Fruit fly (Drosophila melanogaster): ENCODE data around the gene CG14618.

Gene CG14618

dm6 chrX:22490584-22490983 lies 17.1 kb downstream of the CG14618 start:
- TF ChIP-seq CG6792 (GFP tag; optimal IDR thresholded peaks at IDR 0.05) (no peak), CG1621 (tag; optimal IDR thresholded peaks at IDR 0.05) (peak; percentile 11), Eip75B (GFP tag; optimal IDR thresholded peaks at IDR 0.05) (no peak), Sox14 (GFP tag; optimal IDR thresholded peaks at IDR 0.05) (peak; percentile 44), dac (GFP tag; optimal IDR thresholded peaks at IDR 0.05) (no peak), CG11294 (GFP tag; IDR thresholded peaks at IDR 0.05) (no peak), acj6 (GFP tag; optimal IDR thresholded peaks at IDR 0.05) (no peak), CG15336 (GFP tag; IDR thresholded peaks at IDR 0.05) (no peak), fd59A (GFP tag; optimal IDR thresholded peaks at IDR 0.05) (no peak), CG31627 (GFP tag; optimal IDR thresholded peaks at IDR 0.05) (no peak), spab (GFP tag; optimal IDR thresholded peaks at IDR 0.05) (no peak), CG11762 (GFP tag; optimal IDR thresholded peaks at IDR 0.05; ENCODE audit: insufficient read depth) (no peak), Blimp-1 (GFP tag; optimal IDR thresholded peaks at IDR 0.05) (no peak), vri (GFP tag; optimal IDR thresholded peaks at IDR 0.05) (peak; percentile 25), CG6808 (GFP tag; optimal IDR thresholded peaks at IDR 0.05) (no peak), CG16779 (tag; optimal IDR thresholded peaks at IDR 0.05) (no peak), fkh (GFP tag; optimal IDR thresholded peaks at IDR 0.05) (peak; percentile 72), svp (GFP tag) (no peak), esn (GFP tag; optimal IDR thresholded peaks at IDR 0.05) (no peak), Sox15 (GFP tag; optimal IDR thresholded peaks at IDR 0.05) (no peak)

dm6 chrX:22491028-22491769 lies 17.7 kb downstream of the CG14618 start:
- peak; percentile 83 for TF ChIP-seq Eip78C (GFP tag)
- peak; percentile 51 for TF ChIP-seq CG11902 (GFP tag; optimal IDR thresholded peaks at IDR 0.05)
- peak; percentile 69 for TF ChIP-seq OdsH (GFP tag; optimal IDR thresholded peaks at IDR 0.05)
- TF ChIP-seq Hr38 (GFP tag; optimal IDR thresholded peaks at IDR 0.05): no peak
- TF ChIP-seq Hr39 (GFP tag; optimal IDR thresholded peaks at IDR 0.05): peak; percentile 48
- peak; percentile 68 for TF ChIP-seq esn (GFP tag; optimal IDR thresholded peaks at IDR 0.05)
- peak; percentile 80 for TF ChIP-seq CG8632 (GFP tag; optimal IDR thresholded peaks at IDR 0.05)
- TF ChIP-seq CG15336 (GFP tag; IDR thresholded peaks at IDR 0.05): no peak
- peak; percentile 25; the same call in 2 of the 3 replicates for TF ChIP-seq CG6163 (GFP tag; IDR thresholded peaks at IDR 0.05)
- TF ChIP-seq Hr4 (GFP tag; optimal IDR thresholded peaks at IDR 0.05): peak; percentile 35
- TF ChIP-seq svp (GFP tag): peak; percentile 82
- peak in 1 of 2 experiments; percentile 70 for TF ChIP-seq salr (GFP tag; optimal IDR thresholded peaks at IDR 0.05)
- TF ChIP-seq CG3919 (GFP tag; optimal IDR thresholded peaks at IDR 0.05): no peak
- peak; percentile 56 for TF ChIP-seq CG4318 (GFP tag; optimal IDR thresholded peaks at IDR 0.05)
- TF ChIP-seq eg (GFP tag; IDR thresholded peaks at IDR 0.05): 0 out of 3 replicates have a peak, but pooled peaks have one; percentile 8
- no peak for TF ChIP-seq Sox14 (GFP tag; optimal IDR thresholded peaks at IDR 0.05)
- TF ChIP-seq Lpt (GFP tag; optimal IDR thresholded peaks at IDR 0.05): peak; percentile 8
- TF ChIP-seq dac (GFP tag; optimal IDR thresholded peaks at IDR 0.05): no peak
- peak; percentile 63 for TF ChIP-seq CG8319 (GFP tag; optimal IDR thresholded peaks at IDR 0.05)
- peak; percentile 3 for TF ChIP-seq cyc (GFP tag; optimal IDR thresholded peaks at IDR 0.05)
- peak; percentile 74 for TF ChIP-seq acj6 (GFP tag; optimal IDR thresholded peaks at IDR 0.05)
- no peak for TF ChIP-seq Smox (GFP tag; optimal IDR thresholded peaks at IDR 0.05)
- TF ChIP-seq Ets21C (GFP tag; optimal IDR thresholded peaks at IDR 0.05): peak; percentile 7
- no peak for TF ChIP-seq dsx (GFP tag; optimal IDR thresholded peaks at IDR 0.05; ENCODE audit: poor library complexity, severe bottlenecking)
- peak; percentile 71 for TF ChIP-seq CG10631 (GFP tag; optimal IDR thresholded peaks at IDR 0.05)
- TF ChIP-seq Gug (GFP tag; IDR thresholded peaks at IDR 0.05): peak; percentile 19; the same call in 1 of the 2 replicates
- TF ChIP-seq Sox15 (GFP tag; optimal IDR thresholded peaks at IDR 0.05): peak; percentile 66
- TF ChIP-seq Ets96B (tag; optimal IDR thresholded peaks at IDR 0.05): peak; percentile 48
- peak; percentile 76 for TF ChIP-seq CG32006 (GFP tag; optimal IDR thresholded peaks at IDR 0.05)
- TF ChIP-seq Sox102F (GFP tag; optimal IDR thresholded peaks at IDR 0.05): peak; percentile 32
- peak; percentile 42 for TF ChIP-seq CG6276 (GFP tag; optimal IDR thresholded peaks at IDR 0.05)
- TF ChIP-seq spab (GFP tag; optimal IDR thresholded peaks at IDR 0.05): peak; percentile 50
- peak; percentile 62 for TF ChIP-seq achi (GFP tag; optimal IDR thresholded peaks at IDR 0.05)
- peak; percentile 67 for TF ChIP-seq CG6808 (GFP tag; optimal IDR thresholded peaks at IDR 0.05)
- TF ChIP-seq net (GFP tag; optimal IDR thresholded peaks at IDR 0.05): peak; percentile 54
- no peak for TF ChIP-seq ss (GFP tag; optimal IDR thresholded peaks at IDR 0.05)
- peak; percentile 31 for TF ChIP-seq Eip75B (GFP tag; optimal IDR thresholded peaks at IDR 0.05)
- TF ChIP-seq lz (GFP tag; optimal IDR thresholded peaks at IDR 0.05): peak; percentile 30

Measured in whole organism, prepupa.